Fruit fly (Drosophila melanogaster) whole organism, adult: Measurements from ENCODE around the gene Gba1b.

Experiments used
- CG11617 ChIP-seq: fragments of 200-800 bp; sonication (Bioruptor generic); optimal IDR thresholded peaks from 2 replicates; lab custom pipeline; 2017; ENCODE audit warnings: mild to moderate bottlenecking, missing biosample characterization, missing genetic modification reagents, missing genetic modification characterization
- CG12768 ChIP-seq: fragments of 200-800 bp; sonication (Bioruptor generic); optimal IDR thresholded peaks from 2 replicates; lab custom pipeline; 2017; ENCODE audit warnings: missing biosample characterization, missing genetic modification characterization, mild to moderate bottlenecking, moderate library complexity, missing genetic modification reagents
- CG14711 ChIP-seq: fragments of 200-800 bp; sonication (Bioruptor generic); optimal IDR thresholded peaks from 2 replicates; lab custom pipeline; 2018; ENCODE audit warnings: missing biosample characterization, mild to moderate bottlenecking, missing genetic modification characterization, moderate library complexity
- CG1620 ChIP-seq: fragments of 200-800 bp; sonication (Bioruptor generic); optimal IDR thresholded peaks from 2 replicates; lab custom pipeline; 2016; ENCODE audit warnings: missing biosample characterization, missing genetic modification characterization
- CG33017 ChIP-seq: fragments of 200-800 bp; sonication (Bioruptor generic); optimal IDR thresholded peaks from 2 replicates; lab custom pipeline; 2018; ENCODE audit warnings: missing biosample characterization, mild to moderate bottlenecking, missing genetic modification characterization, moderate library complexity
- CG5204 ChIP-seq: fragments of 200-800 bp; sonication (Bioruptor generic); optimal IDR thresholded peaks from 2 replicates; lab custom pipeline; 2016; ENCODE audit warnings: missing biosample characterization, missing genetic modification characterization
- CG7045 ChIP-seq: fragments of 200-800 bp; sonication (Bioruptor generic); optimal IDR thresholded peaks from 2 replicates; lab custom pipeline; 2017; ENCODE audit warnings: missing biosample characterization, mild to moderate bottlenecking, missing genetic modification characterization
- CG7101 ChIP-seq: fragments of 200-800 bp; sonication (Bioruptor generic); optimal IDR thresholded peaks from 2 replicates; lab custom pipeline; 2018; ENCODE audit warnings: missing biosample characterization, mild to moderate bottlenecking, missing genetic modification characterization, moderate library complexity
- Clk ChIP-seq: fragments of 200-800 bp; sonication (Bioruptor generic); optimal IDR thresholded peaks from 2 replicates; lab custom pipeline; 2017; ENCODE audit warnings: missing biosample characterization, missing genetic modification characterization
- Crg-1 ChIP-seq: fragments of 200-800 bp; sonication (Bioruptor generic); optimal IDR thresholded peaks from 2 replicates; lab custom pipeline; 2016; ENCODE audit warnings: missing biosample characterization, missing genetic modification characterization
- Hr96 ChIP-seq: fragments of 200-800 bp; sonication (Bioruptor generic); optimal IDR thresholded peaks from 2 replicates; lab custom pipeline; 2016; ENCODE audit warnings: missing biosample characterization, missing genetic modification characterization
- Mnt ChIP-seq: fragments of 200-800 bp; sonication (Bioruptor generic); optimal IDR thresholded peaks from 2 replicates; lab custom pipeline; 2016; ENCODE audit warnings: missing biosample characterization, mild to moderate bottlenecking, missing genetic modification characterization
- bab1 ChIP-seq: fragments of 200-800 bp; sonication (Bioruptor generic); optimal IDR thresholded peaks from 3 replicates; lab custom pipeline; 2019; ENCODE audit warnings: missing biosample characterization, mild to moderate bottlenecking, missing genetic modification characterization, moderate library complexity
- cic ChIP-seq: fragments of 200-800 bp; sonication (Bioruptor generic); optimal IDR thresholded peaks from 2 replicates; lab custom pipeline; 2017; ENCODE audit warnings: missing biosample characterization, mild to moderate bottlenecking, missing genetic modification characterization, moderate library complexity
- cnc ChIP-seq, 2 experiments: fragments of >200 bp; optimal IDR thresholded peaks; 2 replicates each; lab custom pipeline; 2017
- kay ChIP-seq: fragments of 200-800 bp; sonication (Bioruptor generic); peaks from one replicate; lab custom pipeline; 2016; ENCODE audit warnings: missing biosample characterization, missing genetic modification characterization, borderline replicate concordance
- ovo ChIP-seq: fragments of 200-800 bp; sonication (Bioruptor generic); optimal IDR thresholded peaks from 2 replicates; lab custom pipeline; 2016; ENCODE audit warnings: missing biosample characterization, missing genetic modification characterization
- pad ChIP-seq: fragments of 200-800 bp; sonication (Bioruptor generic); optimal IDR thresholded peaks from 3 replicates; lab custom pipeline; 2017; ENCODE audit warnings: missing biosample characterization, missing genetic modification characterization, mild to moderate bottlenecking, moderate library complexity, missing genetic modification reagents
- tj ChIP-seq: fragments of 200-800 bp; sonication (Bioruptor generic); optimal IDR thresholded peaks from 3 replicates; lab custom pipeline; 2017; ENCODE audit warnings: missing biosample characterization, mild to moderate bottlenecking, missing genetic modification characterization, moderate library complexity
- toe ChIP-seq: fragments of 200-800 bp; sonication (Bioruptor generic); optimal IDR thresholded peaks from 2 replicates; lab custom pipeline; 2016; ENCODE audit warnings: missing biosample characterization, missing genetic modification characterization

Gene Gba1b

DNA sequence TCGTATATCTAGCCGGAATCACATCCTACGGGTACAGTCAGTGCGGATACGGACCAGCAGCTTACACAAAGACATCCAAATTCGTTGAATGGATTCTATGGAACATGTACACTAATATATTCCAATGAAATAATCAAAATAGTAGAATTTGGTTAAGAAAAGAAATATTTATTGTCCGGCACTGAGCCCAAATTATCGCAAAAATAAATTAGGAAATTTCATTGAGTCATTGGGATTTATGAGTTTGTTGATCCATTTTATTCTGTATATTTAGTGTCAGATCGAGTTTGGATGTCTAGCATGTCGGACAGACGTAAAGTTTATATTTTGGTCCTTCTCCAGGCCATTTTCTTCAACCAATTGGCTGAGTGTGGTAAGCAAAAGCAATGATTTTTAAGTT lies 20.8 kb upstream of the Gba1b start, which contains the start of gene CG18754:
CG18754 (plus strand) TSS at position 301 of the 400 bp plus-strand sequence.
- no peak for TF ChIP-seq CG14711 (tag; lab: Kevin White, UChicago)
- TF ChIP-seq CG12768 (GFP tag; lab: Kevin White, UChicago), result no peak
- TF ChIP-seq ovo (GFP tag; lab: Kevin White, UChicago), result no peak

DNA sequence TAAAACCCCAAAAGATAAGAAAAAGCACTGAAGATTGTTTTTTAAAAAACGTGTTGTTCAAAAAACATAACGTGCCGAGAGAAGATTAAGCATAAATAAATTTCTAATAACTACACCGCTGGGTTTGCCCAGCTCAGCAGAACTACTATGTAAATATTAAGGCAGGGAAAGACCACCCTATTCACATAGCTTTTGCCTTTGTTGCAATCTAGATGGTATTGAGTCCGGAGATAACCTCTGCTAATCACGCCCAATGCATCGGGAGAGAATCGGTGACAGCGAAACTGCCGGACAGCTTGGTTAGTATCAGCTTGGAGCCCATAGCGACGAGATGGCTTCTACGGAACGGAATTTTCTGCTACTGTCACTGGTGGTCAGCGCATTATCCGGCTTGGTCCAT lies 18.6 kb upstream of the Gba1b start, which contains the start of gene SPE:
SPE (plus strand) TSS at position 301 of the 400 bp plus-strand sequence.
- TF ChIP-seq tj (GFP tag; lab: Kevin White, UChicago) (peak; percentile 44), CG14711 (tag; lab: Kevin White, UChicago) (no peak), cic (GFP tag; lab: Kevin White, UChicago) (peak; percentile 18)

DNA sequence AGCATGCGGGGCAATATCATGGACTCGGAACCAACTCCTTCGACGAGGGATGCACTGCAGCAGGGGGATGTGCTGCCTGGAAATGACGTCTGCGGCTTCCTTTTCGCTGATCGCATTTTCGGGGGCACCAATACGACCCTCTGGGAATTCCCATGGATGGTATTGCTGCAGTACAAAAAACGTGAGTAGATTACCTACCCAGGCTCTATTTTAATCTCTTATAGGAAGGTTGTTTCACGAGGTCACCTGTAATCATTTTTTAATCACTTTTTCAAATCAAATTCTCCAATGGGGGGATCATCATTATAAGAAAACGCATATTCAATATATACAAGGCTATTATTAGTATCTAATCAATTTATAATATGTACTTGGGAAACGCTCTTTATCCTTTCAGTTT lies 17.7 kb upstream of the Gba1b start:
- TF ChIP-seq ovo (GFP tag; lab: Kevin White, UChicago) (no peak), kay (no peak), CG1620 (GFP tag; lab: Kevin White, UChicago) (no peak), CG33017 (tag; lab: Kevin White, UChicago) (no peak), CG11617 (GFP tag; lab: Kevin White, UChicago) (no peak), pad (GFP tag; lab: Kevin White, UChicago) (no peak), Crg-1 (no peak)

DNA sequence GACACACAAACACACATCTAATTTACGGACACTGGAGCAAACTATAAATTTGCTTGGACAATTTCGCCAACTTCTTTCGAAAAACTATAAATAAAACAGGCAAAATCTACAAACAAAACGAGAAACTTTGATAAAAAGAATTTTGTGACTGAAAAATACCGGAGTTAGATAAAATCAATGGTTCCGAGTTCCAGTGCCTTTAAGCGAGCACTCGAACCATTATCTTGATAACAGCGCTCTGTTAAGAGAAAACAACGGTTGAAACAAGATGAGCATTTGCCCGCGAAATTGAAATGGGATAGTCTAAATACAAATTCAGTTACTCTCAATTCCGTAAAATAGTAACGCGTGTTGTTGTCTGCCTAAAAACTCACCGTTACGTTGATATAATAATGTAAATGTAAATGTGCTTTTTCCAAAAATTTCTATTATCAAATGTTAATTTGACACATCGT lies 10.0 kb upstream of the Gba1b start, which contains the start of gene CG10254:
CG10254 (minus strand) TSS at position 405 of the 455 bp plus-strand sequence.
- TF ChIP-seq Hr96 (GFP tag; lab: Kevin White, UChicago), result no peak
- TF ChIP-seq bab1 (GFP tag; lab: Kevin White, UChicago), result peak; percentile 34
- TF ChIP-seq CG7101, result no peak

DNA sequence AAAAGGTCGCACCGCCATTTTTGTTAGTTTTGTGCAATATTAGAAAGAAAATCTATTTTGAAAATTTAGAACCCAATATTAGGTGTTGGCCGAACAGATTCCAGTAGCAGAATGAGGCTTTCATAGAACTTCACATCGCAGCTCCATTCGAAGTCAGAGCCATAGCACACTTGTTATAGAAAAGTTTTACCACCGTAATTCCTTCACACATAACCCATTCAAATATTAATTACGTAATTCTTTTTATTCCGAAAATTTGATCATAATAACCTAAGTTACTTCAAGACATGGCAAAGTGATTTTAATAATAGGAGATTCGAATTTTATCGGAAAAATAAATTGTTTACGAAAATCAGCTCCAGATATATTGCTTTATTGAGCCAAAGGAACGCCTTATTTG lies 8.5 kb upstream of the Gba1b start, which contains the start of gene CG10252:
CG10252 (minus strand) TSS at position 101 of the 400 bp plus-strand sequence.
- TF ChIP-seq tj (GFP tag; lab: Kevin White, UChicago), result no peak
- no peak for TF ChIP-seq pad (GFP tag; lab: Kevin White, UChicago)
- TF ChIP-seq cic (GFP tag; lab: Kevin White, UChicago), result no peak
- TF ChIP-seq bab1 (GFP tag; lab: Kevin White, UChicago), result no peak
- no peak for TF ChIP-seq Hr96 (GFP tag; lab: Kevin White, UChicago)
- TF ChIP-seq Crg-1, result no peak
- TF ChIP-seq CG12768 (GFP tag; lab: Kevin White, UChicago), result no peak
- TF ChIP-seq CG7045 (GFP tag; lab: Kevin White, UChicago), result no peak
- no peak for TF ChIP-seq CG1620 (GFP tag; lab: Kevin White, UChicago)
- TF ChIP-seq CG7101, result no peak
- no peak for TF ChIP-seq CG5204 (GFP tag; lab: Kevin White, UChicago)
- no peak for TF ChIP-seq toe (GFP tag; lab: Kevin White, UChicago)
- no peak for TF ChIP-seq Mnt (GFP tag; lab: Kevin White, UChicago)
- TF ChIP-seq CG33017 (tag; lab: Kevin White, UChicago), result no peak
- no peak for TF ChIP-seq Clk (GFP tag; lab: Kevin White, UChicago)
- no peak for TF ChIP-seq kay
- TF ChIP-seq CG11617 (GFP tag; lab: Kevin White, UChicago), result no peak

DNA sequence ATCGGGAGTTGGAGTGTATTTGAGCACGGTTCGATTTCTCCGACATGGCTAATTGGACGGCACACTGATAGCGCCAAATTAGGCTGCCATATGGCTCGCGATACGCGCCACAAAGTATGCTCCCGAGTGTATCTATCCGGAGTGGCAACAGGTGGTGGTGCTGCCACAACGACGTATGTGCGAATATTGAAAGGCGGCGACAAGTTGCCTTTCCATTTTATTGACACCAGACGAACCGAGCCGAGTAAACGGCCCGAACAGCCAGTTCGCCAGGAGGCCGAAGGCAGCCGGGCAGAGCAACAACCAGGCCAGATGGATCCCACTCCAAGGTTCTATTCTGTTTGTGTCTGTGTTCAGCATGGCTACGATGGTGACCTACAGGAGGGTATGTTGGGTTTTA lies 5.8 kb upstream of the Gba1b start, which contains the start of gene prt:
prt (minus strand) TSS at position 193 of the 400 bp plus-strand sequence.
- TF ChIP-seq toe (GFP tag; lab: Kevin White, UChicago) (no peak), cnc (optimal IDR thresholded peaks at IDR 0.05; lab: Kevin White, UChicago) (no peak), kay (no peak), CG11617 (GFP tag; lab: Kevin White, UChicago) (no peak), CG33017 (tag; lab: Kevin White, UChicago) (no peak), bab1 (GFP tag; lab: Kevin White, UChicago) (no peak), Clk (GFP tag; lab: Kevin White, UChicago) (no peak), Hr96 (GFP tag; lab: Kevin White, UChicago) (no peak), tj (GFP tag; lab: Kevin White, UChicago) (no peak), cic (GFP tag; lab: Kevin White, UChicago) (no peak)

DNA sequence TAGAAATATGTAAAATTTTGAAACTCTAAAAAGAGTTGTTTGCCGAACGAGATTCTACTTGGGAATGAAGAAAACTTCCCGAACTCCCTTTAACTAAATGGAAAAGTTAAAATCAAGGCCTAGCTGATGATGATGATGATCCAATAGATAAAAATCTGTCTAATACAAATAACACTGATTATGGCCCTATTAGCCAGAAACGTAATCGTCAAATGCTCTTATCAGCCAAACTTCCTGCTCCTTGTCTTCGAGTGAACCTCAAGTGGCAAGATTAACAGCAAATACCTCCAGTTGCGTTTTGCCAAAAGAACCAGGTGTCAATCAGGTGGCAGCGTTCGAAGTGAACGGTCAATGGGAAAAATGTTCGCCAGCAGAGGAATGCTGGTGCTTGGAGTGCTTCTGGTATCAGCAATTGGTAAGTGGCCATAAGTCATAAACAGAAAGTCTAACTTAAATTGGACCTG lies 4.3 kb upstream of the Gba1b start, which contains the start of the genes CG31468 and Gba1a:
CG31468 (minus strand) TSS at position 51 of the 464 bp plus-strand sequence.
Gba1a (plus strand) TSS at position 318 of the 464 bp plus-strand sequence.
- TF ChIP-seq cic (GFP tag; lab: Kevin White, UChicago), result no peak
- TF ChIP-seq CG11617 (GFP tag; lab: Kevin White, UChicago), result no peak
- no peak for TF ChIP-seq kay

DNA sequence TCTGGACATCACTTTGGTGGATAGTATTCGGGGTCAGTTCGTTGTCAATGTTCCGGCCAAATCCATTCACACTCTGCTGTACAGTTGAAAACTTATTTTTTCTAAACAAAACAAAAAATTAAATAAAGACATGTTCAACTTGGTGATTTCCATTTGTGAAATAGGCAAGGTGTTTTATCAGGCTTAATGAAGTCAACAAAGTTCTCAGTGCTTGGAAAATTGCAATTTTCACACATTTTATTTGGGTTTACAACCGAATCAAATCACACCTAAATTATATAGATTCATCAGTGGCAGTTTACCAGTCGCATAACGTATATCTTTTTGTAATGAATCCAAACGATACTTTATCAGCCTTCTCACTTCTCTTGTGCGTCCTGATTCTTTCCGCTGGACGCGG lies 2.1 kb upstream of the Gba1b start, which contains the start of gene Qsox4:
Qsox4 (plus strand) TSS at position 301 of the 400 bp plus-strand sequence.
- TF ChIP-seq bab1 (GFP tag; lab: Kevin White, UChicago), result no peak
- no peak for TF ChIP-seq CG11617 (GFP tag; lab: Kevin White, UChicago)
- no peak for TF ChIP-seq CG5204 (GFP tag; lab: Kevin White, UChicago)
- TF ChIP-seq Crg-1, result no peak
- no peak for TF ChIP-seq CG14711 (tag; lab: Kevin White, UChicago)
- no peak for TF ChIP-seq CG7101
- TF ChIP-seq Hr96 (GFP tag; lab: Kevin White, UChicago), result no peak
